Worm (Caenorhabditis elegans): Measurements from ENCODE around the gene fbxb-90.

ce11 chrII:3759010-3759409 is 10.4 kb upstream of the fbxb-90 start, which contains the start of gene T24E12.12:
- TF ChIP-seq ets-7 (tag; optimal IDR thresholded peaks at IDR 0.05) = no peak
- TF ChIP-seq aly-1 (tag; optimal IDR thresholded peaks at IDR 0.05) = no peak
- no peak for TF ChIP-seq tbx-11 (GFP tag; IDR thresholded peaks at IDR 0.05)

Data from whole organism, early embryonic.